Worm (Caenorhabditis elegans): ENCODE measurements around the gene znf-622.
A peak's percentile ranks its signal among the peaks of the same experiment; 100 is the strongest.

- TF ChIP-seq ttx-3 (tag; optimal IDR thresholded peaks at IDR 0.05) (no peak), ama-1 (optimal IDR thresholded peaks at IDR 0.05) (no peak), nhr-11 (tag; optimal IDR thresholded peaks at IDR 0.05) (no peak), rnt-1 (tag; optimal IDR thresholded peaks at IDR 0.05) (peak; percentile 66), elt-2 (tag; optimal IDR thresholded peaks at IDR 0.05) (peak; percentile 36), F13H6.1 (tag; optimal IDR thresholded peaks at IDR 0.05) (no peak), pax-1 (tag; optimal IDR thresholded peaks at IDR 0.05) (no peak), tbx-7 (tag; optimal IDR thresholded peaks at IDR 0.05) (no peak), hlh-15 (tag; optimal IDR thresholded peaks at IDR 0.05) (no peak), ceh-34 (tag; optimal IDR thresholded peaks at IDR 0.05) (peak; percentile 43), ceh-6 (GFP tag; optimal IDR thresholded peaks at IDR 0.05) (no peak), pha-4 (tag; optimal IDR thresholded peaks at IDR 0.05) (no peak), elt-4 (tag; optimal IDR thresholded peaks at IDR 0.05) (no peak)
Observed at ce11 chrIII:6374947-6375415, 6.5 kb upstream of the znf-622 start, which contains the start of the genes rps-13 and nfx-1.

Data from whole organism, late embryonic.